Worm (Caenorhabditis elegans) whole organism, young adult: Measurements from ENCODE around the gene ugt-30.

Source experiments
- K11D2.4 ChIP-seq: fragments of 200-800 bp; sonication (Bioruptor generic); IDR thresholded peaks from 2 replicates; pipeline ENCODE4 v1.3.6; 2022; ENCODE audit warnings: missing genetic modification reagents, missing genetic modification characterization, missing compliant biosample characterization
- K12H6.12 ChIP-seq: fragments of 200-800 bp; sonication (Bioruptor generic); optimal IDR thresholded peaks from 2 replicates; lab custom pipeline; 2018; ENCODE audit warnings: mild to moderate bottlenecking, missing genetic modification characterization, missing compliant biosample characterization
- atf-7 ChIP-seq: sonication (generic microtip); optimal IDR thresholded peaks from 2 replicates; lab custom pipeline; 2017; ENCODE audit warnings: mild to moderate bottlenecking, missing genetic modification characterization, missing compliant biosample characterization
- ceh-27 ChIP-seq: fragments of 200-800 bp; sonication (Bioruptor generic); optimal IDR thresholded peaks from 2 replicates; lab custom pipeline; 2018; ENCODE audit warnings: mild to moderate bottlenecking, missing genetic modification characterization, moderate library complexity, missing compliant biosample characterization
- fkh-3 ChIP-seq: sonication (generic microtip); optimal IDR thresholded peaks from 2 replicates; lab custom pipeline; 2016; ENCODE audit warnings: mild to moderate bottlenecking, missing genetic modification characterization, missing compliant biosample characterization
- hmg-1.2 ChIP-seq: fragments of 200-800 bp; sonication (Bioruptor generic); IDR thresholded peaks from 2 replicates; pipeline ENCODE4 v1.3.6; 2022; ENCODE audit warnings: missing genetic modification reagents, missing genetic modification characterization, missing compliant biosample characterization
- let-607 ChIP-seq, 2 experiments: fragments of 200-800 bp in 1 of 2; sonication (Bioruptor generic) in 1 of 2; sonication (generic microtip) in 1 of 2; optimal IDR thresholded peaks; 2 replicates each; lab custom pipeline; 2016 to 2018; ENCODE audit warnings: mild to moderate bottlenecking in 2 of 2, missing compliant biosample characterization in 2 of 2, missing genetic modification characterization in 2 of 2, moderate library complexity in 2 of 2, missing genotype in 1 of 2
- nfya-2 ChIP-seq: fragments of 200-800 bp; sonication (Bioruptor generic); IDR thresholded peaks from 2 replicates; pipeline ENCODE4 v1.3.6; 2022; ENCODE audit warnings: missing genetic modification reagents, missing genetic modification characterization, missing compliant biosample characterization
- pha-4 ChIP-seq: fragments of 150-350 bp; sonication (generic microtip); optimal IDR thresholded peaks from 2 replicates; lab custom pipeline; 2014; ENCODE audit warnings: missing biosample characterization, missing genetic modification reagents, missing genetic modification characterization
- unc-62 ChIP-seq: fragments of 150-350 bp; optimal IDR thresholded peaks from 2 replicates; lab custom pipeline; 2014; ENCODE audit warnings: missing biosample characterization, missing genetic modification reagents, missing genetic modification characterization

ugt-30 gene

DNA sequence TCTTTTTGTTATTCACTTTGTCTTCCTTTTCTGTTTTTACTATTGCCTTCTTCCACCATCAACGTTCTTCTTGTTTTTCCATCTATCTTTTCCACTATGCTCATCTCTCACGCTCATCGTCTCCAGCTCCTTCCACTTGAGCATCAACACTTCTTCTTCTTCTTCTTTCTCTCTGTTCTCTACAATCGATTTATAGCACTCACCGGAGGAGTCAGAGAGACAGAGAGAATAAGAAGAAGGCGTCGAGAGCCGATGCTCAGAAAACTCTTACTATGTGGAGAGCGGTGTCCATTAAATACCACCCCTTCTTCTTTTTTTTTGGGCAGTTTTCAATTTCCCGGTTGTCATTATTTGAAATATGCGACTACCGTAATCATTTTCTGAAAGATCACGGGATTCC, 50.2 kb downstream of the ugt-30 start:
- TF ChIP-seq fkh-3 (tag; lab: Kevin White, UChicago) (no peak), ceh-27 (GFP tag; lab: Kevin White, UChicago) (peak; percentile 55), K12H6.12 (tag; lab: Kevin White, UChicago) (peak; percentile 7), hmg-1.2 (GFP tag; lab: Robert Waterston, UW) (peak; percentile 27; the same call in 1 of the 2 replicates), nfya-2 (GFP tag; lab: Robert Waterston, UW) (no peak)

ce11 chrV:15072738-15073137, 52.3 kb downstream of the ugt-30 start:
- TF ChIP-seq K11D2.4 (GFP tag; lab: Robert Waterston, UW) (no peak), pha-4 (tag; lab: Kevin White, UChicago) (no peak), let-607 (tag; optimal IDR thresholded peaks at IDR 0.05; lab: Kevin White, UChicago) (no peak), unc-62 (no peak), ceh-27 (GFP tag; lab: Kevin White, UChicago) (peak; percentile 69), atf-7 (no peak)
- TF ChIP-seq, all 124 proteins: peak for 1
